Worm (Caenorhabditis elegans) whole organism, late embryonic: Measurements from ENCODE around the gene cyp-33C4.

ENCODE experiments used
- C08G9.2 ChIP-seq: sonication (generic microtip); optimal IDR thresholded peaks from 2 replicates; lab custom pipeline; 2016; ENCODE audit warnings: mild to moderate bottlenecking, missing genetic modification characterization, moderate library complexity, missing compliant biosample characterization
- F13H6.1 ChIP-seq: sonication (generic microtip); optimal IDR thresholded peaks from 2 replicates; lab custom pipeline; 2016; ENCODE audit warnings: missing genetic modification characterization, missing compliant biosample characterization
- ama-1 ChIP-seq: fragments of 150-350 bp; optimal IDR thresholded peaks from 2 replicates; lab custom pipeline; 2014
- ceh-14 ChIP-seq: sonication (generic microtip); optimal IDR thresholded peaks from 2 replicates; lab custom pipeline; 2016; ENCODE audit warnings: missing genotype, missing genetic modification characterization, missing compliant biosample characterization
- ceh-19 ChIP-seq: fragments of 200-800 bp; sonication (Bioruptor generic); optimal IDR thresholded peaks from 2 replicates; lab custom pipeline; 2018; ENCODE audit warnings: mild to moderate bottlenecking, missing genetic modification characterization, missing compliant biosample characterization
- ceh-24 ChIP-seq: sonication (generic microtip); optimal IDR thresholded peaks from 2 replicates; lab custom pipeline; 2016; ENCODE audit warnings: mild to moderate bottlenecking, missing genetic modification characterization, missing compliant biosample characterization
- ceh-30 ChIP-seq: fragments of 150-350 bp; optimal IDR thresholded peaks from 2 replicates; lab custom pipeline; 2014; ENCODE audit warnings: missing biosample characterization, missing genetic modification characterization
- ceh-31 ChIP-seq: sonication (generic microtip); optimal IDR thresholded peaks from 2 replicates; lab custom pipeline; 2016; ENCODE audit warnings: missing genetic modification characterization, missing compliant biosample characterization
- ceh-34 ChIP-seq: sonication (generic microtip); optimal IDR thresholded peaks from 2 replicates; lab custom pipeline; 2016; ENCODE audit warnings: mild to moderate bottlenecking, missing genetic modification characterization, missing compliant biosample characterization
- ceh-45 ChIP-seq: fragments of 200-800 bp; sonication (Bioruptor generic); IDR thresholded peaks from 2 replicates; pipeline ENCODE4 v1.3.6; 2022; ENCODE audit warnings: missing genetic modification reagents, missing genetic modification characterization, missing compliant biosample characterization
- ceh-9 ChIP-seq: sonication (generic microtip); optimal IDR thresholded peaks from 2 replicates; lab custom pipeline; 2016; ENCODE audit warnings: mild to moderate bottlenecking, missing genetic modification characterization, inconsistent platforms, missing compliant biosample characterization
- che-1 ChIP-seq: sonication (generic microtip); optimal IDR thresholded peaks from 2 replicates; lab custom pipeline; 2016; ENCODE audit warnings: mild to moderate bottlenecking, missing genetic modification characterization, missing compliant biosample characterization
- dmd-4 ChIP-seq: sonication (generic microtip); optimal IDR thresholded peaks from 2 replicates; lab custom pipeline; 2016; ENCODE audit warnings: borderline replicate concordance, missing genetic modification characterization, missing compliant biosample characterization
- ets-4 ChIP-seq: sonication (generic microtip); optimal IDR thresholded peaks from 2 replicates; lab custom pipeline; 2016; ENCODE audit warnings: missing genetic modification characterization, missing compliant biosample characterization
- fkh-6 ChIP-seq: sonication (generic microtip); optimal IDR thresholded peaks from 2 replicates; lab custom pipeline; 2016; ENCODE audit warnings: missing genetic modification characterization, missing compliant biosample characterization
- gmeb-2 ChIP-seq: sonication (generic microtip); optimal IDR thresholded peaks from 2 replicates; lab custom pipeline; 2016; ENCODE audit warnings: missing genetic modification characterization, inconsistent platforms, missing compliant biosample characterization
- hlh-6 ChIP-seq: sonication (generic microtip); optimal IDR thresholded peaks from 2 replicates; lab custom pipeline; 2016; ENCODE audit warnings: missing genotype, missing genetic modification characterization, missing compliant biosample characterization
- lim-6 ChIP-seq: sonication (generic microtip); optimal IDR thresholded peaks from 2 replicates; lab custom pipeline; 2016; ENCODE audit warnings: missing genetic modification characterization, missing compliant biosample characterization
- mec-3 ChIP-seq: sonication (generic microtip); optimal IDR thresholded peaks from 2 replicates; lab custom pipeline; 2016; ENCODE audit warnings: borderline replicate concordance, missing genetic modification characterization, missing compliant biosample characterization
- nfya-1 ChIP-seq: sonication (generic microtip); optimal IDR thresholded peaks from 2 replicates; lab custom pipeline; 2017; ENCODE audit warnings: missing genetic modification characterization, mild to moderate bottlenecking, missing compliant biosample characterization, antibody characterized with exemption, moderate library complexity
- npax-4 ChIP-seq: sonication (generic microtip); optimal IDR thresholded peaks from 2 replicates; lab custom pipeline; 2016; ENCODE audit warnings: missing genetic modification characterization, missing compliant biosample characterization
- pag-3 ChIP-seq: sonication (generic microtip); optimal IDR thresholded peaks from 2 replicates; lab custom pipeline; 2016; ENCODE audit warnings: missing compliant biosample characterization, missing genetic modification characterization, borderline replicate concordance
- pha-2 ChIP-seq: sonication (generic microtip); optimal IDR thresholded peaks from 2 replicates; lab custom pipeline; 2017; ENCODE audit warnings: mild to moderate bottlenecking, missing genetic modification characterization, missing compliant biosample characterization
- pha-4 ChIP-seq: fragments of 150-350 bp; optimal IDR thresholded peaks from 2 replicates; lab custom pipeline; 2018; ENCODE audit warnings: missing biosample characterization, missing genetic modification reagents, missing genetic modification characterization
- pqm-1 ChIP-seq: sonication (generic microtip); optimal IDR thresholded peaks from 2 replicates; lab custom pipeline; 2016; ENCODE audit warnings: missing genetic modification characterization, missing compliant biosample characterization
- pros-1 ChIP-seq: fragments of 150-350 bp; optimal IDR thresholded peaks from 2 replicates; lab custom pipeline; 2014; ENCODE audit warnings: missing biosample characterization, missing genetic modification reagents, missing genetic modification characterization
- sdc-2 ChIP-seq: sonication (generic microtip); optimal IDR thresholded peaks from 2 replicates; lab custom pipeline; 2016; ENCODE audit warnings: missing genotype, missing genetic modification characterization, missing compliant biosample characterization
- syd-9 ChIP-seq: sonication (generic microtip); optimal IDR thresholded peaks from 2 replicates; lab custom pipeline; 2016; ENCODE audit warnings: mild to moderate bottlenecking, missing genetic modification characterization, moderate library complexity, missing compliant biosample characterization
- tbx-2 ChIP-seq: sonication (generic microtip); optimal IDR thresholded peaks from 2 replicates; lab custom pipeline; 2016; ENCODE audit warnings: missing genetic modification characterization, missing compliant biosample characterization
- tbx-7 ChIP-seq: sonication (generic microtip); optimal IDR thresholded peaks from 2 replicates; lab custom pipeline; 2016; ENCODE audit warnings: missing genotype, missing genetic modification characterization, missing compliant biosample characterization
- ttx-3 ChIP-seq: sonication (generic microtip); optimal IDR thresholded peaks from 2 replicates; lab custom pipeline; 2016; ENCODE audit warnings: missing genetic modification reagents, missing genetic modification characterization, missing compliant biosample characterization
- unc-42 ChIP-seq: sonication (generic microtip); optimal IDR thresholded peaks from 2 replicates; lab custom pipeline; 2016; ENCODE audit warnings: missing genotype, missing genetic modification characterization, missing compliant biosample characterization
- unc-55 ChIP-seq: sonication (generic microtip); optimal IDR thresholded peaks from 2 replicates; lab custom pipeline; 2017; ENCODE audit warnings: missing biosample characterization, missing genetic modification reagents, missing genetic modification characterization
- unc-86 ChIP-seq: sonication (generic microtip); optimal IDR thresholded peaks from 2 replicates; lab custom pipeline; 2016; ENCODE audit warnings: missing genetic modification characterization, missing compliant biosample characterization
- zip-5 ChIP-seq: sonication (generic microtip); optimal IDR thresholded peaks from 2 replicates; lab custom pipeline; 2016; ENCODE audit warnings: missing genetic modification characterization, missing compliant biosample characterization

The cyp-33C4 gene

ce11 chrV:2228781-2229180 is 7.2 kb upstream of the cyp-33C4 start, which contains the start of gene nhr-126:
TSS of gene nhr-126 (plus strand) at chrV:2229081.
- TF ChIP-seq npax-4 (tag; lab: Kevin White, UChicago): no peak

ce11 chrV:2230912-2231311 is 5.0 kb upstream of the cyp-33C4 start, which contains the start of gene nhr-134:
TSS of gene nhr-134 (plus strand) at chrV:2231223.
- no peak for TF ChIP-seq tbx-2
- TF ChIP-seq pha-2 (tag; lab: Kevin White, UChicago): no peak
- no peak for TF ChIP-seq mec-3 (tag; lab: Kevin White, UChicago)
- TF ChIP-seq pha-4 (tag; lab: Kevin White, UChicago): no peak
- no peak for TF ChIP-seq unc-86 (tag; lab: Kevin White, UChicago)
- no peak for TF ChIP-seq syd-9 (tag; lab: Kevin White, UChicago)
- no peak for TF ChIP-seq ama-1 (lab: Kevin White, UChicago)
- TF ChIP-seq, all 69 proteins: peak for 0

- TF ChIP-seq ama-1 (lab: Kevin White, UChicago) (no peak), unc-55 (GFP tag; lab: Kevin White, UChicago) (no peak), hlh-6 (tag; lab: Kevin White, UChicago) (no peak), zip-5 (tag; lab: Kevin White, UChicago) (no peak), nfya-1 (tag; lab: Kevin White, UChicago) (no peak), syd-9 (tag; lab: Kevin White, UChicago) (no peak), ceh-14 (tag; lab: Kevin White, UChicago) (no peak), ceh-19 (GFP tag; lab: Kevin White, UChicago) (no peak), unc-42 (tag; lab: Kevin White, UChicago) (no peak), pag-3 (tag; lab: Kevin White, UChicago) (no peak), C08G9.2 (tag; lab: Kevin White, UChicago) (no peak)
Measured at ce11 chrV:2233177-2233576, 2.8 kb upstream of the cyp-33C4 start, which contains the start of gene nhr-96. TSS of gene nhr-96 (plus strand) at chrV:2233477.

ce11 chrV:2238012-2238411 is 2.1 kb downstream of the cyp-33C4 start:
- TF ChIP-seq tbx-7 (tag; lab: Kevin White, UChicago) (no peak), ttx-3 (no peak), dmd-4 (tag; lab: Kevin White, UChicago) (no peak), ceh-14 (tag; lab: Kevin White, UChicago) (no peak), ceh-30 (tag; lab: Kevin White, UChicago) (no peak), fkh-6 (no peak), gmeb-2 (tag; lab: Kevin White, UChicago) (no peak), pqm-1 (tag; lab: Kevin White, UChicago) (no peak), pag-3 (tag; lab: Kevin White, UChicago) (no peak), unc-86 (tag; lab: Kevin White, UChicago) (no peak), sdc-2 (tag; lab: Kevin White, UChicago) (no peak), ceh-34 (no peak), zip-5 (tag; lab: Kevin White, UChicago) (no peak), hlh-6 (tag; lab: Kevin White, UChicago) (no peak), ceh-45 (no peak), pros-1 (tag; lab: Kevin White, UChicago) (no peak), ceh-9 (tag; lab: Kevin White, UChicago) (no peak), ceh-31 (tag; lab: Kevin White, UChicago) (no peak), F13H6.1 (tag; lab: Kevin White, UChicago) (no peak)
- TF ChIP-seq, all 69 proteins: peak for 0

DNA sequence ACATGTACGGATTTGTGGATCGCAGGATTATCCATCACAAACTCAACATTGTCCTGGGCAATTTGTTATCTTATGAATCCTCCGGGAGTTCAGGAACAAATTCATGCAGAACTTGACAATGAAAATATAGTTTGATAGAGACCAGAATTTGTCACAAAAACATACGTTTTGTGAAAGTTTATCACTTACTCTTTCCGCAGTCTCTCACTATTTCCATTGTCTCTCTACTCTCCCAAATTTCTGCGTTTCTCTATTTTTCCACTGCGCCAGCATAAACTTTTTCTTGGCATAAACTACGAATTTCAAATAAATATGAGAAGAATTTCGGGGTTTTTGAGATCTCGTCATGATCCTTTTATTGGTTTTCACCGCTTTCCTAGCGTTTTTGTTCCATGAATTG is 6.7 kb downstream of the cyp-33C4 start, which contains the start of gene cyp-33C3:
cyp-33C3 (plus strand) TSS at position 149 of the 400 bp plus-strand sequence.
- no peak for TF ChIP-seq che-1 (tag; lab: Kevin White, UChicago)
- TF ChIP-seq ets-4 (tag; lab: Kevin White, UChicago): no peak
- no peak for TF ChIP-seq mec-3 (tag; lab: Kevin White, UChicago)
- no peak for TF ChIP-seq ceh-24
- TF ChIP-seq syd-9 (tag; lab: Kevin White, UChicago): no peak
- TF ChIP-seq lim-6: no peak
- TF ChIP-seq, all 69 proteins: peak for 0
